Fruit fly (Drosophila melanogaster) Kc167 (cell line): ENCODE results near the gene odd.

Experiments
- Myc ChIP-seq: fragments of >200 bp; optimal IDR thresholded peaks from 2 replicates; lab custom pipeline; 2017; ENCODE audit warnings: missing external identifiers
- Sin3A ChIP-seq: fragments of >200 bp; optimal IDR thresholded peaks from 2 replicates; lab custom pipeline; 2018; ENCODE audit warnings: missing external identifiers
- h ChIP-seq: fragments of >200 bp; optimal IDR thresholded peaks from 3 replicates; lab custom pipeline; 2018; ENCODE audit warnings: missing external identifiers
- insv ChIP-seq: fragments of >200 bp; optimal IDR thresholded peaks from 3 replicates; lab custom pipeline; 2018; ENCODE audit warnings: missing external identifiers
- psq ChIP-seq: fragments of >200 bp; optimal IDR thresholded peaks from 2 replicates; lab custom pipeline; 2017; ENCODE audit warnings: missing external identifiers
- ttk ChIP-seq: sonication (Bioruptor generic); optimal IDR thresholded peaks from 2 replicates; lab custom pipeline; 2017; ENCODE audit warnings: missing external identifiers

DNA sequence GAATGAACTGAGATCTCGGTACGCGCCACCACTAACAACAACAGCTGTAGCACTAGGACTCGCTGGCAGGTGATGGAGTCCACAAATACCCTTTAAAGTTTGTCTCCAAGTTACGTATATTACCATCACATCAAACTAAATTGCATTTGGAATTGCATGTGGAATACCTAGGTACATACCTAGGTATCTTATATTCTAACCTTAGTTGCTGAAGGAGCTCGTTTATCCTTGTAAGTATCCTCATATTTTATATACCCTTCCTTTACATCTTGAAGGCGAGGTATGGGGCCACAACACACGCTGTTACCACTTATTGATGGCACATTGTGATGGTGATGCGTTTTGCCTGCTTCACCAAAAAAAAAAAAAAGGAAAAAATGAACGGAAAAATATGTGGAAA is 39.2 kb downstream of the odd start:
- TF ChIP-seq psq (lab: Kevin White, UChicago) = no peak
- TF ChIP-seq ttk = no peak
- no peak for TF ChIP-seq Sin3A
- no peak for TF ChIP-seq h (lab: Kevin White, UChicago)
- TF ChIP-seq insv (lab: Kevin White, UChicago) = no peak
- no peak for TF ChIP-seq Myc
